Fruit fly (Drosophila melanogaster) ovary, adult (tissue): ENCODE measurements around the gene CG3008.

Experiments
- CG17801 ChIP-seq: fragments of 200-800 bp; optimal IDR thresholded peaks from 2 replicates; lab custom pipeline; 2019; ENCODE audit warnings: missing biosample characterization, mild to moderate bottlenecking, missing genetic modification characterization, moderate library complexity; ENCODE audit not compliant: partially characterized antibody

The CG3008 gene

dm6 chr2L:4883023-4883392 is at the start of gene CG3008, which contains the start of gene Cf2:
CG3008 (plus strand) TSS chr2L:4883298.
Cf2 (minus strand) TSS chr2L:4883107.
- TF ChIP-seq CG17801 (GFP tag; lab: Kevin White, UChicago) = peak; percentile 68

DNA sequence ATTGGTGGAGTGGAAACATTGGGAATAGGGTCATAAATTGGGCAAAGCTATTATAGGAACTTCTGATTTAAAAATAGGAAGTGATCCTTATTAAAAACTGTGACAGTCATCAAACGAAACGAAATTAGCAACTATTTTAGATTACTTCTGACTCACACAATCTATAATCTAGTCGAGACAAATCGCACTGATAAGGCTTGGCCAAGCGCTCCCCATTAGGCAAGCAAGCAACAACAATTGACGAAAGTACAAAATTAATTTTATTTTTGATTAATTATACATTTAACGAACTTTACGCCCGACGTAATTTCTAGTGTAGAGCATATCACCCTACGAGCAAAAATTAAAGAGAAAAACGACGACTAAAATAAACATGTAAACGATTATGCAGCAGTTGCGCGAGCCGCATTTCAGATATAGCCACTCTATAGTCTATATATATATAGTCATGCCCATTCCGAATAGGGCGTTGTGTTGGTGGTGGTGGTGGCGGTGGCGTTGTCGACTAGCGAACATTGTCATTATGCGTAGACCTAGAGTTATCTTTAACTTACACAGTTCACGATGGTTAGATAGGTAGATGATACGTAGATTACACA is 47.9 kb upstream of the CG3008 start, which contains the start of gene Ir25a:
Gene Ir25a (minus strand): TSS at position 210 of the 599 bp plus-strand sequence.
- TF ChIP-seq CG17801 (GFP tag; lab: Kevin White, UChicago) = no peak

DNA sequence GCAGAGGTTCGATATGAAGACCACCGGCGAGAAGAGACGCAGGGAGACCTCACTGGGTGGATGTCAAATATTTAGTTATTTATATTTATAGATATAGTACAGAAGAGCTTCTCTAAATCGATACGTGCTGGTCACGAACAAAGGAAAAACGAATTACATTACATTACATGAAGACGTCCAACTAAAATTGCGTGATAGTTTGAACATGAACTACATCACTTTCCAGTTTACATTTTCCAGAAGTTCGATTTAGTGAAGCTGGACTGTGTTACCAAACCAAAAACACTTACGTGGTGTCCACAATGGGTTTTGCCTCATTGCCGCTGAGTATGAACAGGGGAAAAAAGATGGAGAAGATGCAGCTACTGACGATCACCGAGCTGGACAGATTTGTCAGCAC is 46.9 kb upstream of the CG3008 start:
- no peak for TF ChIP-seq CG17801 (GFP tag; lab: Kevin White, UChicago)

DNA sequence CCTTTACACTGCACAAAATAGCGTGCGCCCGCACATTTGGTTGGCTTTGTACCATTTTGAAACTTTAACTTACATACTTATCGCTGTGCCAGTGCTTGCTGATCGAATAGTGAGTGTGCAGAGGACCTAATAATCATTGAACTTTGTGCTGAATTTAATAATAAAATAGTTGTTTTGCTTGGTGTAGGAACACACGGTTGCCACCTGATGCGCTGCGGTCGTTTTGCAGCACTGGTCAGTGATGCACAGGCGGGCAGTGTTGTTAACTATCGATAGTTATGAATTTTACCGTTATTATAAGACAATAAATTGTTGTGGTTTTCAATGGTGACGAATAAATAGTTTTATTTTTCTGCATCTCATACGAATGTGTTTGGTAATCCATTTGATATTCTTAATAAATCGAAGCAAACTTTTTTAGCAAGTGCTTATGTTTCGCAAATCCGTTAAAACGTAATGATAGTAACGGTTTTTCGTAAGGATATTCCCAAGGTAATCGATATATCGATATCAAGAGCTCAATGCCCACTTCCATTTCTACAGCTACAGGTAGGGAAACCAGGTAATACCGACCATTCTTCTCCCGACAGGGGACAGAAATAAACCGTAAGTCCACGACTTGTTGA is 45.2 kb upstream of the CG3008 start, which contains the start of the genes tank and CG12194:
Gene tank (minus strand): TSS at position 228 of the 626 bp plus-strand sequence.
Gene CG12194 (plus strand): TSS at position 576 of the 626 bp plus-strand sequence.
- peak; percentile 93 for TF ChIP-seq CG17801 (GFP tag; lab: Kevin White, UChicago)

DNA sequence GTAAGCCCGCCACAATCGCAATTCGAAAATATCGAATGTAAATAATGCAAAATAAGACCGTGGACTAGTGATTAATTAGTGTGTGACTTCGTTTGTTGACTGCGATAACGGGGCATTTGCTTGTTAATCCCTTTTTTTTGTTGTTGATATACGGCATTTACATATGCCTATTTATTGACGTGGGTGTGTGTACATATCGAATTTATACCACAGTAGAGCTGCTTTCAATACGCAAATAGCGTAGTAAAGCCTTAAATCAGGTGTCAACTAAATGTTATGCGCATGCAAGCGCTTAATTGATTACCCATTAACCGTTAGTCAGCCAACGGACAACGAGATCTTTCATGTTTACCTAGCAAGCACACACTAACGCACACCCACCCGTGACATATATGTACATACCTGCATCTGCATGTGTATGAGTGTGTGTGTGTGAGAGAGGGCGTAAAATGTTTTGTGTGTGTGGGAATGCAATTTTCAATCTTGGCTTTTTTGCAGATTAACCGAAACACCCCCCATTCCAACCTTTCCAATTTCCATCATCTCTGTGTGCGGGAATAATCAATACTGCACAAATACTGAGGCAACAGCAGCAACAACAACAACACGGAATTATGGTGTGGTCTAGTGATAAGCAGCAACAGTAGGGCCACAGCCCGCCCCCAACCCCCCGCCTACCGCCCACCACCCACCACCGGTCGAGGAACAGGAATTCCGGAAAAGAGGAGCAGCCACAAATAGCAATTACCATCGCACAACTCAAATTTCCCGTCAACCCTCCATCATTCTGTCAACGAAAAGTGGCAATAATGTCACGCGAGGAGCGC is 44.4 kb upstream of the CG3008 start:
- TF ChIP-seq CG17801 (GFP tag; lab: Kevin White, UChicago) = no peak

- no peak for TF ChIP-seq CG17801 (GFP tag; lab: Kevin White, UChicago)
Observed at dm6 chr2L:4846629-4847125, 36.4 kb upstream of the CG3008 start.

DNA sequence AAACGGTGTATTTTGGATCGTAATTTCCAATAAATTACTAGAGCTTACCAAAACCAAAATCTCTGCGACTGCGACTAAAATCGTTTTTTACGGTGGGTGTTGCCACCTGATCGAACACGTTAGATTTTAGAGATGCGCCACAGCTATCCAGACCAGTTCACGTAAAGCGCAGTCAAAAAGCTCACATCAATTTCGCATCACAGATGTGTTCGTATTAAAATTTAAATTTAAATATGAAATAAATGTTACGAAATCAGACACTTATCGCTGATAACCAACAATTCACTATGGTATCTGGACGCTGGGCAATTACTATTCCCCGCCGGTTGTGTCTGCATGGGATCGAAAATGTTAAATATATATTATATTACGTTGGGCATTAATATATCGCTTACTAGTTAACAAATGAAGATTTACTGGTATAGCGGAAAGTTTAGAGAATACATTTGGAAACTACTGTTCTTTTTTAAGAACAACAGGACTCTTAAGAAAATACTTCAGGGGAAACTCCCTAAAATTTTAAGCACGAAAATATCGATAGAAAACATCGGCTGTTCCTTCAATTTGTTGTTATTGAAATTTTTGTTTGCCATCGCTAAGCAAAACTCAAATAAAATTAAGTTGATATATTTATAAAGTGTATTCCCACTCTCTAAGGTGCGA is 35.8 kb upstream of the CG3008 start, which contains the start of the genes mxt and CG11927:
Gene mxt (minus strand): TSS at position 105 of the 663 bp plus-strand sequence.
Gene CG11927 (plus strand): TSS at position 576 of the 663 bp plus-strand sequence.
- TF ChIP-seq CG17801 (GFP tag; lab: Kevin White, UChicago) = no peak

DNA sequence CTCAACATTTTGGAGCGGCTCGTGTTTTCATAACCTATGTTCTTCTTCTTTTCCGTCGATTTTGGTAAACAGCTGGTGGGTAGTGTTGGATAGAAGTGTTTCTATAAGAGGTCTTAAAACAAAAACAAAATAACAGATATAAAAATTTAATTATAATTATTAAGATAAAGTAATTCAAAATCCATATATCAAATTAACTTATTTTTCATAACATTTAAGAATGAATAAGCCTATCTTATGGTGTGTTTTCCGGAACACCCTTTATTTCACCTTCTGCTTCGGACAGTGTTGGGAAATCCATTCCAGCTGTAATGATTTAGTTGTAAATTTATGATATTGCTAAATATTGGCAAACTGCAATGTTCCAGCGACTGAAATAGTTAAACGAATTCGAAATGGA is 32.7 kb upstream of the CG3008 start, which contains the start of the genes mRpS2 and Mon1:
Gene mRpS2 (minus strand): TSS at position 64 of the 400 bp plus-strand sequence.
Gene Mon1 (plus strand): TSS at position 286 of the 400 bp plus-strand sequence.
- TF ChIP-seq CG17801 (GFP tag; lab: Kevin White, UChicago) = peak; percentile 93

dm6 chr2L:4852605-4853102 is 30.4 kb upstream of the CG3008 start, which contains the start of gene smog:
smog (plus strand) TSS chr2L:4852864.
- TF ChIP-seq CG17801 (GFP tag; lab: Kevin White, UChicago) = no peak

DNA sequence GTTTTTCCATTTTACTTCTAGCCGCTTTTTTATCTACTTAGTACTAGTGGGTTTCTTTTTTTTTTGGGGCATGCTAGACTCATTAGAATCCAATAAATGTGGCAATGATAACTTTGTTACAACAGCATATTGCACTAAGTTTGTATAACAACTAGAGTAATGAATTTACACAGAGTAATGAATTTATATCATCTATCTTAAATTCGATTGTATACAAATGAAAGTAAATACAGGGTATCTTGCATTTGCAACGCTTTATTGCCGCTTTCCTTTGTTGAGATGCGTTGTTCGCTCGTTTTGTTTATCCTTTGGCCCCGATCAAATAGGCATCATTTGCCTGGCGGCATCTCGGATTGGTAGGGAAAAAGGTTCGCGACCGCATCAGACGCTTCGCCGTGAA is 28.3 kb upstream of the CG3008 start:
- TF ChIP-seq CG17801 (GFP tag; lab: Kevin White, UChicago) = no peak

dm6 chr2L:4856118-4856517 is 27.0 kb upstream of the CG3008 start:
- no peak for TF ChIP-seq CG17801 (GFP tag; lab: Kevin White, UChicago)

DNA sequence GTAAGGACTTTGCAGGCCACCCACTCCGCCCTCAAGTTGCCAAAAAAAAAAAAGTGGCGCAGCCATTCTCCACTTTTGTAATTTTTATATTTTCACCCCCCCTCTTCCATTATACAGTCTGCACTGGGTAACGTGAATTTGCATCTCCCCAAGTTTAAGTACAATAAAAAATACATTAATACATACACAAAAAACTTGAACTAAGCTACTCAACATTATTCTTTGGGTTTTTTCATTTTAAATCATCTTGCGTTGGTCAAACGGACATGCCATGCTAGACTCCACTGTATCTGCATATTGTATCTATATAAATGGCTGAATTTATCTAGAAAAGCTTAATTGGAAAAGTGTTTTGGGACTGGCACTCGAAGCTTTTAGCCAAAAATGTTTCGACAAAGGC is 21.6 kb upstream of the CG3008 start:
- no peak for TF ChIP-seq CG17801 (GFP tag; lab: Kevin White, UChicago)

dm6 chr2L:4865400-4865799 is 17.7 kb upstream of the CG3008 start:
- TF ChIP-seq CG17801 (GFP tag; lab: Kevin White, UChicago) = no peak

DNA sequence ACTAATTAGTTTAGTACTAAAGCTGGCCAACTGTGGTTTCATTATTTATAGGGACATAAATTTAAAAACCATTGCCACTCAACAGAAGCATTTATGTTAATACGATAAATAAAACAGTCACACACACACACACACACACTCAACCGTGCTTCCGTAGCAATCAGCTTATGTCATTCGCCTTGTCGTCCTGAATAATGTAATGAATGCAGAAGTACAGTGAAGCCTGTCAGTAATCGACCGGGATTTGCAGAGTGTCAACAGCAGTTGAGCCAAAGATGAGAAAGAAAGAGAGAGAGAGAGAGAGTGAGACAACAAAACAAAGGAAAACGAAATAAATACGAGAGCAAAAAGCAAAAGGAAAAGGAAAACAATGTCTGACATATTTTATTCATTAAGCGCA is 14.7 kb upstream of the CG3008 start:
- TF ChIP-seq CG17801 (GFP tag; lab: Kevin White, UChicago) = no peak
